2 fruit fly cellular contexts compared by ENCODE assay signal in the genomic region with DNA sequence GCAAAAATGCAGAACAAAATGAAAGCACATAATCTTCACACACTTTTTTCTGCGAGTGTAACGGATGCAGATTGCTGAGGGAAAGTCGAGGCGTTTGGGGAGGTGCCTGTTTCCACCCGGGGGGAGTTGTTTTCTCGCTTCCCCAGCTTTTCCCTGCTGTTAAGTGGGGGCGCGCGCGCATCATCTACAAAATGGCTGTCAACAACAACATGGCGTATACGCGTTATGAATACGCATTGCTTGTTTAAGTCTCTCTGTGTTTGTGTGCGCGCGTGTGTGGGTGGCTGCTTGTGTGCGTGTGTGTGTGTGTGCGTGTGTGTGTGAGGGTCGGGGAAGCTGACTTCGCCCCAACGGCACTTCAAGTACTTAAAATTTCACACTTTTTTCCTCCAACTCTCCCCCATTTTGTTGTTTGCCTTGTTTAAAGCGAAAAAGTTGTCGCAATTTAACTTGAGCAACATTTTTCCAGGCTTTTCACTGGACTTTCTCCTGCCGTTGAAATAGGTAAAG.
TF ChIP-seq lines count a peak whose summit lies in the region.

No protein-coding gene starts in this region.

- no peak for TF ChIP-seq CTCF in whole organism, embryonic (GFP tag; optimal IDR thresholded peaks at IDR 0.05; lab: Kevin White, UChicago)

TF ChIP-seq in whole organism, embryonic, 481 proteins besides CTCF, POLR2A, EP300 and RAD21:
- TF ChIP-seq CG14965 (GFP tag; optimal IDR thresholded peaks at IDR 0.05; lab: Kevin White, UChicago; ENCODE audit: borderline replicate concordance) (no peak), Sox100B (GFP tag; optimal IDR thresholded peaks at IDR 0.05; lab: Kevin White, UChicago) (no peak), pros (GFP tag; optimal IDR thresholded peaks at IDR 0.05; lab: Kevin White, UChicago) (no peak), row (GFP tag; IDR thresholded peaks at IDR 0.05; lab: Robert Waterston, UW) (no peak), sens (GFP tag; lab: Kevin White, UChicago) (peak; percentile 31), Nf-YC (tag; optimal IDR thresholded peaks at IDR 0.05; lab: Kevin White, UChicago) (peak; percentile 62), CG32767 (GFP tag; IDR thresholded peaks at IDR 0.05; lab: Robert Waterston, UW) (no peak), dan (GFP tag; IDR thresholded peaks at IDR 0.05; lab: Robert Waterston, UW) (no peak), crol (GFP tag; IDR thresholded peaks at IDR 0.05; lab: Robert Waterston, UW) (0 out of 2 replicates have a peak, but pooled peaks have one; percentile 11), CG34376 (GFP tag; optimal IDR thresholded peaks at IDR 0.05; lab: Kevin White, UChicago) (no peak), CG2889 (GFP tag; IDR thresholded peaks at IDR 0.05; lab: Robert Waterston, UW) (no peak), CkIIα-i1 (GFP tag; IDR thresholded peaks at IDR 0.05; lab: Robert Waterston, UW) (no peak), Hr39 (optimal IDR thresholded peaks at IDR 0.05; lab: Kevin White, UChicago) (peak; percentile 92), ham (GFP tag; IDR thresholded peaks at IDR 0.05; lab: Robert Waterston, UW) (no peak), ewg (GFP tag; optimal IDR thresholded peaks at IDR 0.05; lab: Kevin White, UChicago) (peak; percentile 52), cg (GFP tag; optimal IDR thresholded peaks at IDR 0.05; lab: Kevin White, UChicago) (peak; percentile 36), abd-A (tag; optimal IDR thresholded peaks at IDR 0.05; lab: Kevin White, UChicago) (peak; percentile 65), psq (GFP tag; optimal IDR thresholded peaks at IDR 0.05; lab: Kevin White, UChicago) (no peak), lola (GFP tag; optimal IDR thresholded peaks at IDR 0.05; lab: Kevin White, UChicago) (no peak), CG7372 (GFP tag; IDR thresholded peaks at IDR 0.05; lab: Robert Waterston, UW) (0 out of 2 replicates have a peak, but pooled peaks have one; percentile 26), Nf-YB (GFP tag; optimal IDR thresholded peaks at IDR 0.05; lab: Kevin White, UChicago) (peak; percentile 8)

TF ChIP-seq in whole organism, wandering third instar larva, 38 proteins besides CTCF, POLR2A, EP300 and RAD21:
- TF ChIP-seq CG9705 (GFP tag; optimal IDR thresholded peaks at IDR 0.05; lab: Kevin White, UChicago) (no peak), Dfd (GFP tag; optimal IDR thresholded peaks at IDR 0.05; lab: Kevin White, UChicago) (peak; percentile 71)
